Fruit fly (Drosophila melanogaster) whole organism, embryonic: ENCODE data around the gene Cyt-c1L.

Source experiments
- Antp ChIP-seq: fragments of 200-800 bp; sonication (Bioruptor generic); optimal IDR thresholded peaks from 3 replicates; lab custom pipeline; 2016; ENCODE audit warnings: missing biosample characterization, missing genetic modification characterization
- B-H2 ChIP-seq: fragments of 200-800 bp; sonication (Bioruptor generic); optimal IDR thresholded peaks from 2 replicates; lab custom pipeline; 2018; ENCODE audit warnings: missing biosample characterization, mild to moderate bottlenecking, missing genetic modification characterization
- BEAF-32 ChIP-seq: fragments of 200-800 bp; sonication (Bioruptor generic); optimal IDR thresholded peaks from 3 replicates; lab custom pipeline; 2017; ENCODE audit warnings: missing biosample characterization, missing genetic modification characterization, mild to moderate bottlenecking, moderate library complexity, missing genetic modification reagents
- CG10654 ChIP-seq: fragments of 200-800 bp; sonication (Bioruptor generic); optimal IDR thresholded peaks from 2 replicates; lab custom pipeline; 2016; ENCODE audit warnings: missing biosample characterization, missing genetic modification characterization
- CG10979 ChIP-seq: fragments of 200-800 bp; sonication (Bioruptor generic); optimal IDR thresholded peaks from 2 replicates; lab custom pipeline; 2018; ENCODE audit warnings: missing biosample characterization, mild to moderate bottlenecking, missing genetic modification characterization, moderate library complexity
- CG11560 ChIP-seq: fragments of 200-800 bp; sonication (Bioruptor generic); IDR thresholded peaks from 3 replicates; pipeline ENCODE4 v1.3.6; 2022; ENCODE audit warnings: missing biosample characterization, missing genetic modification characterization
- CG15073 ChIP-seq: fragments of 200-800 bp; sonication (Bioruptor generic); optimal IDR thresholded peaks from 2 replicates; lab custom pipeline; 2016; ENCODE audit warnings: missing biosample characterization, missing genetic modification characterization
- CG15514 ChIP-seq: fragments of 200-800 bp; sonication (Bioruptor generic); optimal IDR thresholded peaks from 3 replicates; lab custom pipeline; 2017; ENCODE audit warnings: missing biosample characterization, missing genetic modification characterization, mild to moderate bottlenecking, moderate library complexity, missing genetic modification reagents
- CG16815 ChIP-seq: fragments of 200-800 bp; sonication (Bioruptor generic); optimal IDR thresholded peaks from 3 replicates; lab custom pipeline; 2017; ENCODE audit warnings: missing biosample characterization, mild to moderate bottlenecking, missing genetic modification characterization
- CG18619 ChIP-seq: fragments of 200-800 bp; sonication (Bioruptor generic); optimal IDR thresholded peaks from 3 replicates; lab custom pipeline; 2017; ENCODE audit warnings: missing biosample characterization, mild to moderate bottlenecking, missing genetic modification characterization
- CG18764 ChIP-seq: fragments of 200-800 bp; sonication (Bioruptor generic); optimal IDR thresholded peaks from 3 replicates; lab custom pipeline; 2016; ENCODE audit warnings: missing biosample characterization, missing genetic modification characterization
- CG3163 ChIP-seq: fragments of 200-800 bp; sonication (Bioruptor generic); optimal IDR thresholded peaks from 3 replicates; lab custom pipeline; 2016; ENCODE audit warnings: missing biosample characterization, missing genetic modification characterization
- CG34224 ChIP-seq: fragments of 200-800 bp; sonication (Bioruptor generic); IDR thresholded peaks from 3 replicates; pipeline ENCODE4 v1.3.6; 2022; ENCODE audit warnings: missing biosample characterization, missing genetic modification characterization; ENCODE audit not compliant: partially characterized antibody
- CG4282 ChIP-seq: fragments of 200-800 bp; sonication (Bioruptor generic); optimal IDR thresholded peaks from 2 replicates; lab custom pipeline; 2016; ENCODE audit warnings: missing biosample characterization, missing genetic modification characterization
- CG5180 ChIP-seq: fragments of 200-800 bp; sonication (Bioruptor generic); optimal IDR thresholded peaks from 3 replicates; lab custom pipeline; 2017; ENCODE audit warnings: missing biosample characterization, missing genetic modification characterization, mild to moderate bottlenecking, moderate library complexity, missing genetic modification reagents
- CG5245 ChIP-seq: fragments of 200-800 bp; sonication (Bioruptor generic); optimal IDR thresholded peaks from 3 replicates; lab custom pipeline; 2016; ENCODE audit warnings: missing biosample characterization, missing genetic modification characterization
- CG6254 ChIP-seq: fragments of 200-800 bp; sonication (Bioruptor generic); optimal IDR thresholded peaks from 3 replicates; lab custom pipeline; 2017; ENCODE audit warnings: mild to moderate bottlenecking, missing biosample characterization, missing genetic modification reagents, missing genetic modification characterization
- CG6689 ChIP-seq: fragments of 200-800 bp; sonication (Bioruptor generic); IDR thresholded peaks from 2 replicates; pipeline ENCODE4 v1.3.6; 2022; ENCODE audit warnings: missing biosample characterization, missing genetic modification characterization
- CG7357 ChIP-seq: fragments of 200-800 bp; sonication (Bioruptor generic); IDR thresholded peaks from 3 replicates; pipeline ENCODE4 v1.3.6; 2022; ENCODE audit warnings: missing biosample characterization, missing genetic modification characterization
- CG7987 ChIP-seq: fragments of 200-800 bp; sonication (Bioruptor generic); optimal IDR thresholded peaks from 2 replicates; lab custom pipeline; 2018; ENCODE audit warnings: missing biosample characterization, mild to moderate bottlenecking, missing genetic modification characterization, moderate library complexity
- CTCF ChIP-seq: fragments of 200-800 bp; sonication (Bioruptor generic); optimal IDR thresholded peaks from 2 replicates; lab custom pipeline; 2017; ENCODE audit warnings: missing biosample characterization, mild to moderate bottlenecking, missing genetic modification characterization, moderate library complexity
- Dll ChIP-seq: fragments of 200-800 bp; sonication (Bioruptor generic); IDR thresholded peaks from 4 replicates; pipeline ENCODE4 v1.3.6; 2022; ENCODE audit warnings: missing biosample characterization, missing genetic modification characterization; ENCODE audit not compliant: partially characterized antibody
- Fer1 ChIP-seq: fragments of 200-800 bp; sonication (Bioruptor generic); optimal IDR thresholded peaks from 2 replicates; lab custom pipeline; 2017; ENCODE audit warnings: missing biosample characterization, mild to moderate bottlenecking, missing genetic modification characterization
- H15 ChIP-seq: fragments of 200-800 bp; sonication (Bioruptor generic); IDR thresholded peaks from 3 replicates; pipeline ENCODE4 v1.3.6; 2022; ENCODE audit warnings: missing biosample characterization, missing genetic modification characterization
- Hey ChIP-seq: fragments of 200-800 bp; sonication (Bioruptor generic); optimal IDR thresholded peaks from 3 replicates; lab custom pipeline; 2018; ENCODE audit warnings: missing biosample characterization, mild to moderate bottlenecking, missing genetic modification characterization
- Lpt ChIP-seq: fragments of >200 bp; optimal IDR thresholded peaks from 2 replicates; lab custom pipeline; 2018; ENCODE audit warnings: missing biosample characterization, missing genetic modification characterization
- Med ChIP-seq: fragments of 200-800 bp; sonication (Bioruptor generic); peaks from one replicate; lab custom pipeline; 2016; ENCODE audit warnings: missing biosample characterization, missing genetic modification characterization, mild to moderate bottlenecking, inconsistent platforms, moderate library complexity
- Meics ChIP-seq: fragments of 200-800 bp; sonication (Bioruptor generic); optimal IDR thresholded peaks from 2 replicates; lab custom pipeline; 2017; ENCODE audit warnings: missing biosample characterization, mild to moderate bottlenecking, missing genetic modification characterization
- TFAM ChIP-seq: fragments of 200-800 bp; sonication (Bioruptor generic); optimal IDR thresholded peaks from 2 replicates; lab custom pipeline; 2017; ENCODE audit warnings: missing biosample characterization, missing genetic modification characterization, inconsistent platforms
- ab ChIP-seq: fragments of 200-800 bp; sonication (Bioruptor generic); optimal IDR thresholded peaks from 2 replicates; lab custom pipeline; 2016; ENCODE audit warnings: missing biosample characterization, missing genetic modification characterization
- bowl ChIP-seq: fragments of 200-800 bp; sonication (Bioruptor generic); IDR thresholded peaks from 2 replicates; pipeline ENCODE4 v1.3.6; 2022; ENCODE audit warnings: missing biosample characterization, missing genetic modification characterization
- btn ChIP-seq: fragments of 200-800 bp; sonication (Bioruptor generic); optimal IDR thresholded peaks from 2 replicates; lab custom pipeline; 2016; ENCODE audit warnings: missing biosample characterization, missing genetic modification characterization
- disco-r ChIP-seq: fragments of 200-800 bp; sonication (Bioruptor generic); optimal IDR thresholded peaks from 2 replicates; lab custom pipeline; 2016; ENCODE audit warnings: missing biosample characterization, missing genetic modification characterization
- dmrt11E ChIP-seq: fragments of 200-800 bp; sonication (Bioruptor generic); optimal IDR thresholded peaks from 3 replicates; lab custom pipeline; 2018; ENCODE audit warnings: missing biosample characterization, mild to moderate bottlenecking, missing genetic modification characterization, moderate library complexity
- emc ChIP-seq: fragments of 200-800 bp; sonication (Bioruptor generic); optimal IDR thresholded peaks from 2 replicates; lab custom pipeline; 2016; ENCODE audit warnings: missing biosample characterization, missing genetic modification characterization
- fru ChIP-seq: fragments of >200 bp; optimal IDR thresholded peaks from 2 replicates; lab custom pipeline; 2017
- ham ChIP-seq: fragments of 200-800 bp; sonication (Bioruptor generic); IDR thresholded peaks from 2 replicates; pipeline ENCODE4 v1.3.6; 2022; ENCODE audit warnings: missing biosample characterization, missing genetic modification characterization
- klu ChIP-seq: fragments of 200-800 bp; sonication (Bioruptor generic); IDR thresholded peaks from 2 replicates; pipeline ENCODE4 v1.3.6; 2022; ENCODE audit warnings: missing biosample characterization, missing genetic modification characterization
- knrl ChIP-seq: fragments of 200-800 bp; sonication (Bioruptor generic); IDR thresholded peaks from 3 replicates; pipeline ENCODE4 v1.3.6; 2022; ENCODE audit warnings: missing biosample characterization, missing genetic modification characterization; ENCODE audit not compliant: partially characterized antibody
- lab ChIP-seq: fragments of 200-800 bp; sonication (Bioruptor generic); optimal IDR thresholded peaks from 3 replicates; lab custom pipeline; 2017; ENCODE audit warnings: missing biosample characterization, missing genetic modification characterization, mild to moderate bottlenecking, moderate library complexity, missing genetic modification reagents
- lov ChIP-seq, 2 experiments: fragments of 200-800 bp in 1 of 2; fragments of >200 bp in 1 of 2; sonication (Bioruptor generic) in 1 of 2; IDR thresholded peaks in 1 of 2; optimal IDR thresholded peaks in 1 of 2; 2 replicates in 1 of 2; 3 replicates in 1 of 2; pipeline versions ENCODE4 v1.3.6 to Lab custom; 2017 to 2022; ENCODE audit warnings: missing biosample characterization in 1 of 2, missing genetic modification characterization in 1 of 2
- luna ChIP-seq: fragments of 200-800 bp; sonication (Bioruptor generic); optimal IDR thresholded peaks from 2 replicates; lab custom pipeline; 2016; ENCODE audit warnings: missing biosample characterization, missing genetic modification characterization
- nerfin-1 ChIP-seq: fragments of 200-800 bp; sonication (Bioruptor generic); optimal IDR thresholded peaks from 3 replicates; lab custom pipeline; 2019; ENCODE audit warnings: missing biosample characterization, mild to moderate bottlenecking, missing genetic modification characterization, moderate library complexity
- nmo ChIP-seq: fragments of 200-800 bp; sonication (Bioruptor generic); optimal IDR thresholded peaks from 2 replicates; lab custom pipeline; 2018; ENCODE audit warnings: missing biosample characterization, mild to moderate bottlenecking, missing genetic modification characterization, moderate library complexity
- pros ChIP-seq: fragments of 200-800 bp; sonication (Bioruptor generic); optimal IDR thresholded peaks from 3 replicates; lab custom pipeline; 2019; ENCODE audit warnings: missing biosample characterization, mild to moderate bottlenecking, missing genetic modification characterization, moderate library complexity
- psq ChIP-seq: fragments of 200-800 bp; sonication (Bioruptor generic); optimal IDR thresholded peaks from 2 replicates; lab custom pipeline; 2017; ENCODE audit warnings: missing biosample characterization, missing genetic modification characterization
- sens-2 ChIP-seq: fragments of 200-800 bp; sonication (Bioruptor generic); IDR thresholded peaks from 2 replicates; pipeline ENCODE4 v1.3.6; 2022; ENCODE audit warnings: missing biosample characterization, missing genetic modification characterization
- slp2 ChIP-seq: fragments of 200-800 bp; sonication (Bioruptor generic); optimal IDR thresholded peaks from 2 replicates; lab custom pipeline; 2016; ENCODE audit warnings: missing biosample characterization, missing genetic modification characterization
- tap ChIP-seq: fragments of 200-800 bp; optimal IDR thresholded peaks from 3 replicates; lab custom pipeline; 2019; ENCODE audit warnings: missing biosample characterization, mild to moderate bottlenecking, missing genetic modification characterization, moderate library complexity

Gene Cyt-c1L

DNA sequence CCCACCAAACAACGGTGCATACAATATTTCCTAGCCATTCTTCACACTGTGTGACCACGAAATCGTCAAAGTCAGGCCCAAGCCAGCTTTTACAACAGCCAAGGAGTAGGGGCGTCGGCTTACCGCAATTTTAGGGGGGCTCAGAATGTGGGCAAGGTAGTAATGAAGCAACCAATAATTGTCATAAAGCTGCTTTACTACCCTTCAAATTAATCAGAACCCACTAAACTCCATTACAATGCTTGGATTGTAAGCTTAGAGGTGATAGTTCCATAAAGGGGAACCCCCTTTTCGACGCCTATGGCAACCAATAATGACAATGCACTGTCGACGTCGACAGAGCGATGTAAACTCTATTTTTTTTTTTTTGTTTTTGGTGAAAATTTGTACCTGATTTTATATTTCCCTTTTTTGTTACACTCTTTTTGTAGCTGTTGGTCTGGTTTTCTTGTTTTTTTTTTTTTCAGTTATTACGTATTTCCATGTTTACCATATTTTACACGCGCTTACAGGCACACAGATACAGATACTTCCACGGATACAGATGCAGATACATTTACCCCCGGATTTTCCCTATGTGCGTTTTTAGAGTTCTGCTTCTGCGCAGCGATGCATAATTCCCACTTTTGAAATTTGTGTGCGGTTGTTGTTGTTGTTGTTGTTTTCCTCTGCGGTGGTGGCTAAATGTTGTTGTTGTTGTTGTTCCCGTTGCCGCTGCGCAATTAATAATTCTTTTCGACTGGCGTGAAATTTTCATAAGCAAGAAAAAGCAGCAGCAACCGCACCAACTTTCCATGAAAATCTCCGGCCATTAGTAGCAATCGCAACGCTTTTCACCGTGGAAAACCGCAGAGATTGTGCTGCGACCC, 913 bp upstream of the Cyt-c1L start (continued):
- TF ChIP-seq fru (lab: Kevin White, UChicago) (no peak), BEAF-32 (GFP tag; lab: Kevin White, UChicago) (no peak), CG10654 (GFP tag; lab: Kevin White, UChicago) (peak; percentile 76), CG5180 (GFP tag; lab: Kevin White, UChicago) (peak; percentile 65), nmo (peak; percentile 84), Hey (no peak), btn (GFP tag; lab: Kevin White, UChicago) (peak; percentile 69), Lpt (GFP tag; lab: Kevin White, UChicago) (no peak), CG7987 (GFP tag; lab: Kevin White, UChicago) (no peak), knrl (no peak), CG7357 (GFP tag; lab: Robert Waterston, UW) (peak; percentile 64; the same call in 2 of the 3 replicates), tap (tag; lab: Kevin White, UChicago) (peak; percentile 74), CG5245 (peak; percentile 73), Antp (peak; percentile 79), CG16815 (peak; percentile 48), CG11560 (tag; lab: Robert Waterston, UW) (0 out of 3 replicates have a peak, but pooled peaks have one; percentile 44), klu (GFP tag; lab: Robert Waterston, UW) (0 out of 2 replicates have a peak, but pooled peaks have one; percentile 7), ham (GFP tag; lab: Robert Waterston, UW) (no peak), Fer1 (GFP tag; lab: Kevin White, UChicago) (peak; percentile 65), H15 (GFP tag; lab: Robert Waterston, UW) (peak; percentile 70), psq (GFP tag; lab: Kevin White, UChicago) (peak; percentile 18), ab (GFP tag; lab: Kevin White, UChicago) (no peak), slp2 (GFP tag; lab: Kevin White, UChicago) (peak; percentile 55), emc (GFP tag; lab: Kevin White, UChicago) (no peak), sens-2 (GFP tag; lab: Robert Waterston, UW) (peak; percentile 68), bowl (GFP tag; lab: Robert Waterston, UW) (no peak), CG15514 (GFP tag; lab: Kevin White, UChicago) (peak; percentile 31), lov (optimal IDR thresholded peaks at IDR 0.05; lab: Kevin White, UChicago) (no peak), lov (GFP tag; IDR thresholded peaks at IDR 0.05; lab: Robert Waterston, UW) (peak; percentile 65; the same call in 1 of the 3 replicates), Dll (no peak), disco-r (GFP tag; lab: Kevin White, UChicago) (peak; percentile 34), CG15073 (peak; percentile 17), lab (GFP tag; lab: Kevin White, UChicago) (peak; percentile 76), CG18619 (GFP tag; lab: Kevin White, UChicago) (peak; percentile 51), nerfin-1 (tag; lab: Kevin White, UChicago) (peak; percentile 72), CG6254 (peak; percentile 63), CG6689 (GFP tag; lab: Robert Waterston, UW) (peak; percentile 87), luna (no peak), Meics (GFP tag; lab: Kevin White, UChicago) (peak; percentile 42), CG4282 (GFP tag; lab: Kevin White, UChicago) (no peak), CG10979 (tag; lab: Kevin White, UChicago) (peak; percentile 89), CG18764 (GFP tag; lab: Kevin White, UChicago) (peak; percentile 74), CTCF (GFP tag; lab: Kevin White, UChicago) (peak; percentile 37), CG34224 (no peak), dmrt11E (tag; lab: Kevin White, UChicago) (peak; percentile 76), TFAM (GFP tag; lab: Kevin White, UChicago) (peak; percentile 46), Med (GFP tag; lab: Kevin White, UChicago) (peak; percentile 91), CG3163 (GFP tag; lab: Kevin White, UChicago) (peak; percentile 56), pros (GFP tag; lab: Kevin White, UChicago) (peak; percentile 30), B-H2 (GFP tag; lab: Kevin White, UChicago) (no peak)
